Fruit fly (Drosophila melanogaster): Measurements from ENCODE around the gene CG13850.

CG13850 gene

DNA sequence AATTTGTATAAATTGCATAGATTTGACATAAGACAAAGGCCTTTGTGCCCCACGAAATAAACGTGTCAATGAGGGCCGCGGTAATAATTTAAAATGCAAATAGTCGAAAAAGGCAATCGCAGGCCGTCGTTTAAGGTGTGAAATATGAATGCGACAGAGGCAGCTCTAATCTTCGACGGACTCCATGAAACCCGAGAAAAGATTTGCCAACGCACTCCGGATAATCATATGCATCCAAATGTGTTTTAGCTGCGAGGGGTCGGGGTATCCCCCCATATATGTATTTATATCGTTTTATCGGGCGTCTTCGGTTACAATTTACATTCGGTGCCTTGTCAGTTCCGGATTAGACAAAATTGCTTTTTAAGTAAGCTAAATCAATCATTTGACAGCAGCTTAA, 27.6 kb upstream of the CG13850 start:
- no peak for TF ChIP-seq fd85E (GFP tag; optimal IDR thresholded peaks at IDR 0.05)
- no peak for TF ChIP-seq OdsH (GFP tag; optimal IDR thresholded peaks at IDR 0.05)
- no peak for TF ChIP-seq CG8319 (GFP tag; optimal IDR thresholded peaks at IDR 0.05)
- TF ChIP-seq CG4318 (GFP tag; optimal IDR thresholded peaks at IDR 0.05): no peak
- TF ChIP-seq CG11902 (GFP tag; optimal IDR thresholded peaks at IDR 0.05): no peak
- no peak for TF ChIP-seq CG9139 (GFP tag; optimal IDR thresholded peaks at IDR 0.05)
- TF ChIP-seq Ets21C (GFP tag; optimal IDR thresholded peaks at IDR 0.05): no peak
- TF ChIP-seq CG8119 (GFP tag; IDR thresholded peaks at IDR 0.05): no peak
- no peak for TF ChIP-seq CG8632 (GFP tag; optimal IDR thresholded peaks at IDR 0.05)

DNA sequence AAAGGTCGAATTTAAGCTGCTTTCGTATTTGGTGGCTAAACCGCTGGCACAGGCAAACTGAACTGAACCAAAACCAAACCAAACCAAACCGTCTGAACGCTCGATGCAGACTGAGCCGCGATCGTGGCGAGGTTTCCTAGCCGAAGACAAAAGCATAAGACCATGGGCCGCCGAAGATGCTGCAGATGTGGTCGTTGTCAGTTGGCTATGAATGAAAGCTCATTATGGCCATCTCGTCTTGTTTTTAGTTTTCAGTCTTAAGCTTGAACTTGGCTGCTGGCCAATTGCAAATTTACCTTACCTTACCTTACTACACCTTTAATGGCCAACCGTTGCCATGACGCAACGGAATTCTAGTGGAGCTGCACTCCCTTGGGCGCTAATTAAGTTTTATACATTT, 25.3 kb upstream of the CG13850 start, which contains the start of gene CG13847:
Gene CG13847, minus strand, starts transcription at position 101 of the 400 bp plus-strand sequence.
- no peak for TF ChIP-seq fd85E (GFP tag; optimal IDR thresholded peaks at IDR 0.05)
- TF ChIP-seq lz (GFP tag; optimal IDR thresholded peaks at IDR 0.05): no peak
- TF ChIP-seq CG6792 (GFP tag; optimal IDR thresholded peaks at IDR 0.05): no peak
- no peak for TF ChIP-seq fkh (GFP tag; optimal IDR thresholded peaks at IDR 0.05)
- TF ChIP-seq Smox (GFP tag; optimal IDR thresholded peaks at IDR 0.05): no peak
- TF ChIP-seq CG10669 (GFP tag; optimal IDR thresholded peaks at IDR 0.05): no peak
- TF ChIP-seq CG9139 (GFP tag; optimal IDR thresholded peaks at IDR 0.05): no peak
- TF ChIP-seq CG34406 (GFP tag; optimal IDR thresholded peaks at IDR 0.05): no peak
- TF ChIP-seq vri (GFP tag; optimal IDR thresholded peaks at IDR 0.05): no peak
- TF ChIP-seq Met (GFP tag; optimal IDR thresholded peaks at IDR 0.05): no peak
- no peak for TF ChIP-seq CG10631 (GFP tag; optimal IDR thresholded peaks at IDR 0.05)
- TF ChIP-seq net (GFP tag; optimal IDR thresholded peaks at IDR 0.05): no peak

DNA sequence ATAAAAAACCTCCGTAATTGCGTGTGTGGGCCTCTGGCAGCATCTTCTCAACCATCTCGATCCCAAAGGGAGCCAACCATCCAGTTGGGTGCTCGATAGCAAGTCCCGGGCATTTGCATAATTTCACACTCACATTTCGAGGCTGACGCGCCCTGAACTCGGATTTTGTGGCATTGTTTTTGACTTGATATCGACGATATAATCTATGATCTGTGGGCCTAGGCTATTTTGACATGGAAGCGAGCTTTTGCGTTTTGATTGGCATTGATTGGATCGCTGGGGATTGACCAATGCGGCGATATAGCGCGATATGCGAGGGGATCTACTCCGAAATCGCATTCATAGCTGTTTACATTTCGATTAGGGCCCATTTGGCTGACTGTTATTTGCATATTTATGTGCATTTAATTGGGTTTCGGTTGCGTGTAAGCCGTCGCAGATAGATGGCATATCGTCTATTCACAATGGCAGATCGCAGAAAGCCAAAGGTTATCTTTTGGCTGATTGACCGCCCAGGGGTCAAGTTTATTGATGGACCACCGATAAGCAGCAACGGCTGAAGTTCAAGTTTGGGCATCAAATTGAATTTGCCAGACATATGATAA, 21.6 kb upstream of the CG13850 start:
- TF ChIP-seq CG1621 (tag; optimal IDR thresholded peaks at IDR 0.05) (no peak), svp (GFP tag) (peak; percentile 65)

DNA sequence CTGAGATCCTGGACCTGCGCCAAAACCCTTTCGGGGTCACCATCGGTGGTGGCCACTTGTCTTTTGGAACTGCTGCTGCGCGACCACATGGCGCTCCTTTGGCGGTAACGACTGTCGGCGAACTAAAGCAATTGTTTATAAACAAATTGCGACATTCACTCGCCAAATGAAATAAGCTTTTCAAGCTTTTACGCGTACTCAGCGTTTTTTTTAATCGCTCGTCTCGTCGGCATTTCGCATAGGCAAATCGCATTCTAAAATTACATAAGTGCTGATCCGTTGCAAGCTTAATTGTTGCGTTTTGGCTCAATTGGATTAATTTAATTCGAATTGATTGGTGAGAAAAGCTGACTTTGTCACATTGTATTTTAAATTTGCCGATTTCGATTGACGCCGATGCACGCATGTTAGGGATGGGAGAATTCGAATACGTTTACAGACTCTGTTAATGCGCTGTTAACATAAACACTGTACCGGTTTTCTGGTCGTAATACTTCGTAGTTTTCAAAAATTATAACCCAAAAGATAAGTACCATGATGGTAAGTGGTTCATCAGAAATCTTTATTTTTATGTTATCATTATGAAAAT, 14.0 kb upstream of the CG13850 start, which contains the start of gene pinta:
Gene pinta, minus strand, starts transcription at position 328 of the 589 bp plus-strand sequence.
- TF ChIP-seq CG6792 (GFP tag; optimal IDR thresholded peaks at IDR 0.05): no peak
- TF ChIP-seq CG8319 (GFP tag; optimal IDR thresholded peaks at IDR 0.05): peak; percentile 25
- no peak for TF ChIP-seq CG31627 (GFP tag; optimal IDR thresholded peaks at IDR 0.05)
- TF ChIP-seq vri (GFP tag; optimal IDR thresholded peaks at IDR 0.05): peak; percentile 84
- no peak for TF ChIP-seq Sox15 (GFP tag; optimal IDR thresholded peaks at IDR 0.05)
- TF ChIP-seq fd59A (GFP tag; optimal IDR thresholded peaks at IDR 0.05): no peak

DNA sequence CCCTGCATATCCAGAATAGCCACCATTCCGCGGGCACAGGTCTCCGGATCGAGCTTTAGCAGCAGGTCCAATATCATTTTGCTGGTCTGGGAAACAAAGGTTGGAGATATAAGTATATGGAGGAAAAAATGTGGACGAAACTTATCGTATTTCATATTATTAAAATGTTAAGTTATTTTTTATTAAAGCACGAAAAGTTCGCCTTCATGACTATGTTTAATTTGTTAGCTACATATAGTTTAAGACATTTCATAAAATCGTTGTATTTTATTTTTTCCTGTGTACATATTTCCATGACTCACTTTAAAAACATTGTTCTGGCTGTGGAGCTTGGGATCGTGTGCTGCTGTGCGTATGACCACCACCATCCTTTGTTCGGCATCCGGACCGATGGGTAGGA, 13.3 kb upstream of the CG13850 start:
- TF ChIP-seq CG11902 (GFP tag; optimal IDR thresholded peaks at IDR 0.05): peak; percentile 14
- TF ChIP-seq Lpt (GFP tag; optimal IDR thresholded peaks at IDR 0.05): no peak
- peak; percentile 42 for TF ChIP-seq Eip93F (GFP tag; optimal IDR thresholded peaks at IDR 0.05)
- peak; percentile 59 for TF ChIP-seq OdsH (GFP tag; optimal IDR thresholded peaks at IDR 0.05)
- no peak for TF ChIP-seq vri (GFP tag; optimal IDR thresholded peaks at IDR 0.05)
- TF ChIP-seq Hr4 (GFP tag; optimal IDR thresholded peaks at IDR 0.05): no peak
- TF ChIP-seq fkh (GFP tag; optimal IDR thresholded peaks at IDR 0.05): no peak
- no peak for TF ChIP-seq CG9139 (GFP tag; optimal IDR thresholded peaks at IDR 0.05)
- TF ChIP-seq CG8632 (GFP tag; optimal IDR thresholded peaks at IDR 0.05): peak; percentile 63
- peak; percentile 38 for TF ChIP-seq CG6808 (GFP tag; optimal IDR thresholded peaks at IDR 0.05)
- TF ChIP-seq CG11294 (GFP tag; IDR thresholded peaks at IDR 0.05): no peak
- peak; percentile 88 for TF ChIP-seq svp (GFP tag)
- peak; percentile 61 for TF ChIP-seq Smox (GFP tag; optimal IDR thresholded peaks at IDR 0.05)
- TF ChIP-seq CG4318 (GFP tag; optimal IDR thresholded peaks at IDR 0.05): no peak
- TF ChIP-seq CG16779 (tag; optimal IDR thresholded peaks at IDR 0.05): no peak
- no peak for TF ChIP-seq Gug (GFP tag; IDR thresholded peaks at IDR 0.05)
- peak; percentile 48; the same call in 1 of the 3 replicates for TF ChIP-seq eg (GFP tag; IDR thresholded peaks at IDR 0.05)
- peak; percentile 34 for TF ChIP-seq net (GFP tag; optimal IDR thresholded peaks at IDR 0.05)
- TF ChIP-seq CG6854 (GFP tag; optimal IDR thresholded peaks at IDR 0.05): peak; percentile 15
- peak in 1 of 2 experiments; percentile 64 for TF ChIP-seq ss (GFP tag; optimal IDR thresholded peaks at IDR 0.05)
- peak; percentile 60 for TF ChIP-seq lz (GFP tag; optimal IDR thresholded peaks at IDR 0.05)
- TF ChIP-seq Hr38 (GFP tag; optimal IDR thresholded peaks at IDR 0.05): no peak
- TF ChIP-seq esn (GFP tag; optimal IDR thresholded peaks at IDR 0.05): peak; percentile 80
- TF ChIP-seq Sox15 (GFP tag; optimal IDR thresholded peaks at IDR 0.05): no peak
- peak; percentile 45 for TF ChIP-seq CG10669 (GFP tag; optimal IDR thresholded peaks at IDR 0.05)
- peak; percentile 66 for TF ChIP-seq CG34406 (GFP tag; optimal IDR thresholded peaks at IDR 0.05)
- TF ChIP-seq CG31627 (GFP tag; optimal IDR thresholded peaks at IDR 0.05): peak; percentile 61
- TF ChIP-seq CG32006 (GFP tag; optimal IDR thresholded peaks at IDR 0.05): no peak
- no peak for TF ChIP-seq fd59A (GFP tag; optimal IDR thresholded peaks at IDR 0.05)
- TF ChIP-seq CG10631 (GFP tag; optimal IDR thresholded peaks at IDR 0.05): peak; percentile 52
- no peak for TF ChIP-seq Ets21C (GFP tag; optimal IDR thresholded peaks at IDR 0.05)
- peak; percentile 66 for TF ChIP-seq Sox14 (GFP tag; optimal IDR thresholded peaks at IDR 0.05)
- TF ChIP-seq CG6792 (GFP tag; optimal IDR thresholded peaks at IDR 0.05): peak; percentile 56
- no peak for TF ChIP-seq fd85E (GFP tag; optimal IDR thresholded peaks at IDR 0.05)
- TF ChIP-seq CG8319 (GFP tag; optimal IDR thresholded peaks at IDR 0.05): no peak

Measured in whole organism, prepupa.